Worm (Caenorhabditis elegans) whole organism, late embryonic: ENCODE measurements around the gene tkr-3.

Source experiments
- C38D4.7 ChIP-seq: fragments of 200-800 bp; sonication (Bioruptor generic); optimal IDR thresholded peaks from 2 replicates; lab custom pipeline; 2018; ENCODE audit warnings: mild to moderate bottlenecking, missing genetic modification characterization, moderate library complexity, missing compliant biosample characterization
- K09A11.1 ChIP-seq: sonication (generic microtip); optimal IDR thresholded peaks from 2 replicates; lab custom pipeline; 2017; ENCODE audit warnings: antibody characterized with exemption, mild to moderate bottlenecking, missing genetic modification characterization, missing compliant biosample characterization; ENCODE audit not compliant: insufficient read depth
- T23F11.4 ChIP-seq: fragments of 200-800 bp; sonication (Bioruptor generic); optimal IDR thresholded peaks from 2 replicates; lab custom pipeline; 2018; ENCODE audit warnings: mild to moderate bottlenecking, missing genetic modification characterization, missing compliant biosample characterization
- Y22D7AL.16 ChIP-seq: sonication (generic microtip); optimal IDR thresholded peaks from 2 replicates; lab custom pipeline; 2016; ENCODE audit warnings: missing genetic modification characterization, missing compliant biosample characterization
- ama-1 ChIP-seq: fragments of 150-350 bp; optimal IDR thresholded peaks from 2 replicates; lab custom pipeline; 2014
- ceh-18 ChIP-seq: sonication (generic microtip); optimal IDR thresholded peaks from 2 replicates; lab custom pipeline; 2016; ENCODE audit warnings: missing genetic modification characterization, missing compliant biosample characterization
- ceh-31 ChIP-seq: sonication (generic microtip); optimal IDR thresholded peaks from 2 replicates; lab custom pipeline; 2016; ENCODE audit warnings: missing genetic modification characterization, missing compliant biosample characterization
- ceh-48 ChIP-seq: sonication (generic microtip); optimal IDR thresholded peaks from 2 replicates; lab custom pipeline; 2016; ENCODE audit warnings: missing genetic modification characterization, inconsistent platforms, missing compliant biosample characterization
- ceh-6 ChIP-seq: fragments of 200-800 bp; sonication (Bioruptor generic); optimal IDR thresholded peaks from 2 replicates; lab custom pipeline; 2018; ENCODE audit warnings: mild to moderate bottlenecking, missing genetic modification characterization, missing compliant biosample characterization
- ceh-9 ChIP-seq: sonication (generic microtip); optimal IDR thresholded peaks from 2 replicates; lab custom pipeline; 2016; ENCODE audit warnings: mild to moderate bottlenecking, missing genetic modification characterization, inconsistent platforms, missing compliant biosample characterization
- dmd-4 ChIP-seq: sonication (generic microtip); optimal IDR thresholded peaks from 2 replicates; lab custom pipeline; 2016; ENCODE audit warnings: borderline replicate concordance, missing genetic modification characterization, missing compliant biosample characterization
- eyg-1 ChIP-seq: sonication (generic microtip); optimal IDR thresholded peaks from 2 replicates; lab custom pipeline; 2016; ENCODE audit warnings: missing genotype, missing genetic modification characterization, missing compliant biosample characterization
- fkh-6 ChIP-seq: sonication (generic microtip); optimal IDR thresholded peaks from 2 replicates; lab custom pipeline; 2016; ENCODE audit warnings: missing genetic modification characterization, missing compliant biosample characterization
- hlh-30 ChIP-seq: sonication (generic microtip); optimal IDR thresholded peaks from 2 replicates; lab custom pipeline; 2017; ENCODE audit warnings: antibody characterized with exemption, missing genetic modification characterization, missing compliant biosample characterization; ENCODE audit not compliant: insufficient read depth
- lim-6 ChIP-seq: sonication (generic microtip); optimal IDR thresholded peaks from 2 replicates; lab custom pipeline; 2016; ENCODE audit warnings: missing genetic modification characterization, missing compliant biosample characterization
- lin-11 ChIP-seq: fragments of 200-800 bp; sonication (Bioruptor generic); optimal IDR thresholded peaks from 2 replicates; lab custom pipeline; 2018; ENCODE audit warnings: mild to moderate bottlenecking, missing genetic modification characterization, missing compliant biosample characterization
- madf-2 ChIP-seq: sonication (generic microtip); optimal IDR thresholded peaks from 2 replicates; lab custom pipeline; 2017; ENCODE audit warnings: missing genetic modification characterization, missing compliant biosample characterization
- nfya-1 ChIP-seq: sonication (generic microtip); optimal IDR thresholded peaks from 2 replicates; lab custom pipeline; 2017; ENCODE audit warnings: missing genetic modification characterization, mild to moderate bottlenecking, missing compliant biosample characterization, antibody characterized with exemption, moderate library complexity
- nhr-11 ChIP-seq: fragments of 150-350 bp; optimal IDR thresholded peaks from 2 replicates; lab custom pipeline; 2014; ENCODE audit warnings: missing biosample characterization, missing genetic modification characterization
- pha-4 ChIP-seq: fragments of 150-350 bp; optimal IDR thresholded peaks from 2 replicates; lab custom pipeline; 2018; ENCODE audit warnings: missing biosample characterization, missing genetic modification reagents, missing genetic modification characterization
- pqm-1 ChIP-seq: sonication (generic microtip); optimal IDR thresholded peaks from 2 replicates; lab custom pipeline; 2016; ENCODE audit warnings: missing genetic modification characterization, missing compliant biosample characterization
- pros-1 ChIP-seq: fragments of 150-350 bp; optimal IDR thresholded peaks from 2 replicates; lab custom pipeline; 2014; ENCODE audit warnings: missing biosample characterization, missing genetic modification reagents, missing genetic modification characterization
- ref-2 ChIP-seq: sonication (generic microtip); optimal IDR thresholded peaks from 2 replicates; lab custom pipeline; 2016; ENCODE audit warnings: missing genetic modification characterization, missing compliant biosample characterization
- rnt-1 ChIP-seq: sonication (generic microtip); optimal IDR thresholded peaks from 2 replicates; lab custom pipeline; 2016; ENCODE audit warnings: missing genetic modification characterization, missing compliant biosample characterization
- sox-2 ChIP-seq: fragments of 200-800 bp; sonication (Bioruptor generic); IDR thresholded peaks from 2 replicates; pipeline ENCODE4 v1.3.6; 2022; ENCODE audit warnings: missing genetic modification reagents, missing genetic modification characterization, missing compliant biosample characterization
- syd-9 ChIP-seq: sonication (generic microtip); optimal IDR thresholded peaks from 2 replicates; lab custom pipeline; 2016; ENCODE audit warnings: mild to moderate bottlenecking, missing genetic modification characterization, moderate library complexity, missing compliant biosample characterization
- tbx-2 ChIP-seq: sonication (generic microtip); optimal IDR thresholded peaks from 2 replicates; lab custom pipeline; 2016; ENCODE audit warnings: missing genetic modification characterization, missing compliant biosample characterization
- tbx-7 ChIP-seq: sonication (generic microtip); optimal IDR thresholded peaks from 2 replicates; lab custom pipeline; 2016; ENCODE audit warnings: missing genotype, missing genetic modification characterization, missing compliant biosample characterization
- ttx-3 ChIP-seq: sonication (generic microtip); optimal IDR thresholded peaks from 2 replicates; lab custom pipeline; 2016; ENCODE audit warnings: missing genetic modification reagents, missing genetic modification characterization, missing compliant biosample characterization
- unc-42 ChIP-seq: sonication (generic microtip); optimal IDR thresholded peaks from 2 replicates; lab custom pipeline; 2016; ENCODE audit warnings: missing genotype, missing genetic modification characterization, missing compliant biosample characterization
- unc-55 ChIP-seq: sonication (generic microtip); optimal IDR thresholded peaks from 2 replicates; lab custom pipeline; 2017; ENCODE audit warnings: missing biosample characterization, missing genetic modification reagents, missing genetic modification characterization
- unc-86 ChIP-seq: sonication (generic microtip); optimal IDR thresholded peaks from 2 replicates; lab custom pipeline; 2016; ENCODE audit warnings: missing genetic modification characterization, missing compliant biosample characterization
- ztf-16 ChIP-seq: sonication (generic microtip); optimal IDR thresholded peaks from 2 replicates; lab custom pipeline; 2017; ENCODE audit warnings: missing genetic modification characterization, missing compliant biosample characterization

The tkr-3 gene

DNA sequence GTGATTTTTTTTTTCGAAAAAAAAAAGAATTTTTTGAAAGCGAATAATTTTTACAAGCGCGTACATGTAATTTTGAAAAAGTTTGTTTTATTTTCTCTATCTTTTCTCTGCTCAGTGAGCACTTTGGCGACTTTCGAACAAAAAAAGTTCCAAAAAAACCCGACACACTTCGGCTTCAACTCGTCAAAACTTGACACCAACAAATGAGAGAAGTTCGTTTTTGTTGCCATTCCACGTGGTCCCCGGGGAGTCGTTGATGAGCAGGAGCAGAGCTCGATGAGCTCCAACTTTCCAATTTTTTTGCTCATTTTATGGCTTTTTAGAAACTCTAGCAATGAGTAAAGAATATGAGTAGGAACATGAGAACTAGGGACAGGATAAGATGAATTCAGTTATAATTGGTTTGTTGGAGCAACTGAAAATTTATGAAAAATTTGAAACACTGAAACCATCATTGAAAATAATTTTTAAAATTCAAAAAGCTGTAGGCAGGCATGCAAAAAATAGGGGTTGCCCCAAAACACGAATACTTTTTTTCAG lies 11.4 kb downstream of the tkr-3 start:
- TF ChIP-seq unc-86 (tag; lab: Kevin White, UChicago) (no peak), ama-1 (lab: Kevin White, UChicago) (no peak), Y22D7AL.16 (no peak), T23F11.4 (GFP tag; lab: Kevin White, UChicago) (no peak), lim-6 (no peak), fkh-6 (no peak)

ce11 chrIV:5109943-5110342 lies 12.0 kb downstream of the tkr-3 start:
- TF ChIP-seq ztf-16 (no peak), ceh-18 (tag; lab: Kevin White, UChicago) (no peak), ref-2 (tag; lab: Kevin White, UChicago) (no peak), eyg-1 (tag; lab: Kevin White, UChicago) (no peak), ceh-9 (tag; lab: Kevin White, UChicago) (no peak), nhr-11 (tag; lab: Kevin White, UChicago) (no peak), nfya-1 (tag; lab: Kevin White, UChicago) (no peak), dmd-4 (no peak), pha-4 (no peak), tbx-2 (tag; lab: Kevin White, UChicago) (no peak), C38D4.7 (GFP tag; lab: Kevin White, UChicago) (no peak), rnt-1 (no peak), hlh-30 (tag; lab: Kevin White, UChicago) (no peak), K09A11.1 (no peak), unc-86 (tag; lab: Kevin White, UChicago) (no peak), ceh-6 (GFP tag; lab: Kevin White, UChicago) (no peak), pros-1 (no peak)

DNA sequence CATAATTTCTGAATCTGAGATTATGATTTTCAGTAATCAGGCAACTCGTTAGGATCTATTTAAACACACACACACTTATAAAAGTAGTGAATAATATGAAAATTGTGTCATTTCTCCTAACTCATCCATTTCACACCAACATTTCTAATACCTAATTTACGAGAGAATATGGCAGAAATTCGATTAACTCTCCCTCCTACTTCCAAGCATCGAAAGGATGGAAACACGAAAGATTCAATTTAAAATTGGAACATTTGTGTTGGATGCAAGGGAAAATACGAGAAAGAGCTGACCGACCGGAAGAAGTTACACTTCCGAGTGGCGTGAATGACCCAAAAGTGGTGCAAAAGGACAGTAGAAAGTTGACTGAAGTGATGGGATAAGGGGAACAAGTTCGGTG lies 12.9 kb downstream of the tkr-3 start:
- TF ChIP-seq unc-42 (peak; percentile 88), pha-4 (no peak), unc-86 (tag; lab: Kevin White, UChicago) (no peak), ttx-3 (no peak), madf-2 (no peak), tbx-7 (tag; lab: Kevin White, UChicago) (no peak)

DNA sequence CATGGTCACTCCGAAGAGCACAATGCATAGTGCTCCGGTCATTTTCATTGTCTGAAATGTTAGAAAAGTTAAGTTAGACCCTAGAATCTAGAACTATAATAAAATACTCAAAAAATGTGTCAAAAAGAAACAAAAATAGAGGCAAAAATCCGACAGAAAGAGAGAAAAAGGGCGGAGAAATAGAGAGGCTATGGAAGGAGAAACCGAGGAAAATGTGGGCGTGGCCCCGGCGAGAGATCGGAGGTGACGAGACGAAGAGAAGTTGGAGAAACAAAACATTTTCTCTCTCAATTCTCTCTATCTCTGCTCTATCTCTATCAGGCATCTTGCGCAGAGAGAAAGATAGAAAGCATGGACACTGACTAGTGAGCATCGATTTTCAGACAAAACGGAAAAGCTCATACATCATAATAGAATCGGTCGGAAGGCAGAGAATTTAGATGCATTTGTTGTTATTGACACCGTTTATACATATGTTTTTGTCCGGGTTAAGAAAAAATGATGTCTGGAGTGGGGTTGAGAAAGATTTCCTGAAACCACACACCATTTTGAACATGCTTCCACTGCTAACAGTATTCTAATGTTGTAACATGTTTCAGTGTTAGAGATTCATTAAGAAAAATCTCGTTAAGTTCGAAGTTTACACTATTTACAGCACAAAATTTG lies 18.5 kb downstream of the tkr-3 start, which contains the start of gene C02B10.3:
C02B10.3 (minus strand) TSS at position 51 of the 666 bp plus-strand sequence.
- TF ChIP-seq unc-42 (peak; percentile 71), tbx-2 (tag; lab: Kevin White, UChicago) (peak; percentile 40), syd-9 (tag; lab: Kevin White, UChicago) (no peak), ceh-48 (tag; lab: Kevin White, UChicago) (peak; percentile 31), ceh-31 (peak; percentile 52), unc-55 (peak; percentile 39), nfya-1 (tag; lab: Kevin White, UChicago) (peak; percentile 17), Y22D7AL.16 (no peak)

DNA sequence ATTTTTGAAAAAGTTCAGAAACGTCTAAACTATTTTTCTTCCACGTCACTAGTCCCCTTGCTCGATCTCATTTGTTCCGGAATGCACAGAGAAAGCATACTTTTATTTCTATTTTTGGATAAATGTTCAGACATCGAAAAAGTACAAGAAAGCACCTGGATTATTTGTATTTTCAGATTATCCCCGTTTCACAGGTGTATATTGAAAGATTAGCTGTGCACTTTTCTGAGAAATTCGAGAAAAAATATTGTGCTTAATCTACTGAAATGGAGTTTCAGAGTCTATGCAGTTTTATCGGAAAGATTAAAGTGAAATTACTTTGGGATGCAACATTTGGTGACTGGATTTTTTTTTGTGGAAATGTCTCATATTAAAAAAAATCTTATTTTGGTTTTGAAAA lies 19.9 kb downstream of the tkr-3 start:
- TF ChIP-seq fkh-6 (no peak), ceh-9 (tag; lab: Kevin White, UChicago) (no peak), ceh-6 (GFP tag; lab: Kevin White, UChicago) (no peak), sox-2 (GFP tag; lab: Robert Waterston, UW) (no peak), nhr-11 (tag; lab: Kevin White, UChicago) (no peak), lin-11 (tag; lab: Kevin White, UChicago) (no peak), C38D4.7 (GFP tag; lab: Kevin White, UChicago) (no peak), ref-2 (tag; lab: Kevin White, UChicago) (no peak), pqm-1 (tag; lab: Kevin White, UChicago) (no peak)
